Worm (Caenorhabditis elegans) whole organism, L4/young adult: ENCODE data around the gene M163.1.
A peak's percentile ranks its signal among the peaks of the same experiment; 100 is the strongest.

Source experiments
- W03F9.2 ChIP-seq: fragments of 150-350 bp; optimal IDR thresholded peaks from 2 replicates; lab custom pipeline; 2014; ENCODE audit warnings: missing biosample characterization, missing genetic modification characterization
- dao-5 ChIP-seq: sonication (generic microtip); optimal IDR thresholded peaks from 2 replicates; lab custom pipeline; 2016; ENCODE audit warnings: missing genotype, missing genetic modification characterization, moderate library complexity, missing compliant biosample characterization
- him-1 ChIP-seq: sonication (generic microtip); optimal IDR thresholded peaks from 2 replicates; lab custom pipeline; 2016; ENCODE audit warnings: missing genotype, missing genetic modification reagents, missing genetic modification characterization, missing compliant biosample characterization

M163.1 gene

DNA sequence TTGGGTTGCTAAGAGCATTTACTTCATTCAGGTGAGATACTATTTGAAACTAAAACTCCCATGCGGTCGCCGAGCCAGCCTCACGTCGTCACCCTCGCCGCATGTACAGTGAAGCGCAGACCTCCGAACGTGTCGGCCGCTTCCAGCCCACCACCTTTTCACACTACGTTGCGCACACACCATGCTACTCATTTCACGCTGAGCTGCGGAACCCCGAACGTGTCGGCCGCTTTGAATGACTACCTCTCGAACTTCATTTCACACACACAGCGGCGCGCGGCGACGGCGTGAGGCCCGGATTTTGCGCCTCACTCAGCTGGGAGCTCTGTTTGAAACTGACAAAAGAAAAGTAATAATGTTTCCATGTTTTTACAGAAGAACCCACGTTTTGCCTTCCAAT lies 22.0 kb downstream of the M163.1 start:
- no peak for TF ChIP-seq W03F9.2 (tag; lab: Kevin White, UChicago)
- no peak for TF ChIP-seq him-1
- no peak for TF ChIP-seq dao-5

DNA sequence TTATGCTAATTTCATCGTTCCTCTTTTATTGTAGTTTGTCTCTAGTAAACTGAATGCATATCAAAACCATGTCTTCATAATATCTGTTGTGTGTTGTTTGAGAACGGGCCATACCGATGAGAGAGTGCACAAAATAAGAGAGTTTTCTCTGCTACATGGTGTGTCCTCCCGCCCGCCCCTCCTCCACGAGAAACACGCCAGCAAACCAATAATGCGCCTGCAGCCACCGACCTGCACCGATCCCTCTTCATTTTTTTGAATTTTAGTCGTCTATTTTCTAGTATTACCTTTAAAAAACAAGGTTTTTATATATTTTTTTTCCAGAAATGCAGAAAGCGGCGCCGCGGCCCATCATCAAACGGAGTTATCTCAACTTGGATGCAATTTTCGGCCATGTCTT lies 23.4 kb downstream of the M163.1 start, which contains the start of gene gfi-3:
TSS of gene gfi-3 (plus strand) at position 325 of the 400 bp plus-strand sequence.
- TF ChIP-seq W03F9.2 (tag; lab: Kevin White, UChicago) (peak; percentile 41), him-1 (peak; percentile 4), dao-5 (no peak)

DNA sequence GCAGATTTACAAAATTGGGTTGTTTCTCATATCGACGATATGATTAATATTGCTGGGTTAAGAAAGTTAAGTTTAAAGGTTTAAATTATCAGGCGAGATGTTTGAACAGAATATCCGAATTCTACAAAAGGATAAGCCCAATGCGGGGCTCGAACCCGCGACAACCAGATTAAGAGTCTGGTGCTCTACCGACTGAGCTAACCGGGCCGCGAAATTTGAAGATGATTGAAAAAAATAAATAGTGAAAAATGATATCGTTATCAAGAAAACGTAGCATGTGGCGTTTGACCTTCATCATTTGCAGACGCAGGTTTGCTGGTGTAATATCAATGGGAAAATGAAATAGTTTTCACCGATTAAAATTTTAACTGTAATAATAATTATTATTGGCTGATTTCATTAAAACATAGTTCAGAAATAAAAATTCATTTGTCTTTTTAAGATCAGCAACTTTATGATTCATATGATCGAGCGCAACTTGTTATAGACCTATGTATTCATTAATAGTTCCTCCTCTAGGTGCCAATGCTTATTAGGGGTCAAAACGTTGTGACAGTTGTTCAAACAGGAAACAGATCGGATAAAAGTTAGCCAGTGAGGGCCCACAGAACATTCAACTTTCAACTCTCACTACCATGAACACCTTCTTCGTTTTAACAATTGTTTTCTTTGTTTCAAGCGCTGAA lies 24.7 kb downstream of the M163.1 start, which contains the start of gene M163.11:
TSS of gene M163.11 (plus strand) at position 636 of the 686 bp plus-strand sequence.
- no peak for TF ChIP-seq W03F9.2 (tag; lab: Kevin White, UChicago)
- TF ChIP-seq dao-5, result peak; percentile 48

DNA sequence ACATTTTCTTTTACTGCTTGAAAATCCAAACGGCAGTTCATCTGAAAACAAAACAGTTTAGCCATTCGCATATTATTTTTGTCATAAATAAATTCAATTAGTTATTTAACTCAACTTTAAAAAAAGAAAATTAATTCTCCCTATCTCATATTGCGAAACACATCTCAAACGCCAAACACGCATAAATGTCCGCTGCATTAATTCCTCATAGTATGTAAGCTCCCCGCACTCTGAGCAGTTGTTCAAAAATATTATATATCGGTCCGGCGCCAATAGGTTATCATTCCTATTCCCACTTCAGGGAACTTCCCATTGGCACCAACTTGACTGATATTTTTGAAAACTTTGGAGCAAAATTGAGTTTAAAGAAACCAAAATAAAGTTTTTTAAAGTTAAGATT lies 25.4 kb downstream of the M163.1 start:
- no peak for TF ChIP-seq dao-5
- TF ChIP-seq W03F9.2 (tag; lab: Kevin White, UChicago), result no peak
- no peak for TF ChIP-seq him-1

DNA sequence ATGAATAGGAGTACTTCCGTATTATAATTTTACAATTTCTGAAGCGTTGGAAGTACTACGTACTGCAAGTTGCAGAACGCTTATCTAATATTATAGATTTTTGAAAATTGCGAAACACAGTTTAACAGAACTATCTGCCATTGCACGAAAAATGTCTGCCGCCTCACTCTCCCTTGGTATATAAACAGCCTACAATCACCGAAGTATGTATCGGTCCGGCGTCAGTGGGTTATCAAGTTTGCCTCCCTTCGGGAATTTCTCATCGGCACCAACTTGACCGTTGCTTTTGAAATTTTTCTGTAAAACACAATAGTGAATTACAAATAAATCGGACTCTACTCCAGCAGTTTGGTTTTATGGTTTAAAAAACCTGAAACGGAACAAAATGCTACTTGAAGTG lies 26.3 kb downstream of the M163.1 start:
- TF ChIP-seq W03F9.2 (tag; lab: Kevin White, UChicago), result no peak
- TF ChIP-seq dao-5, result no peak
- no peak for TF ChIP-seq him-1

DNA sequence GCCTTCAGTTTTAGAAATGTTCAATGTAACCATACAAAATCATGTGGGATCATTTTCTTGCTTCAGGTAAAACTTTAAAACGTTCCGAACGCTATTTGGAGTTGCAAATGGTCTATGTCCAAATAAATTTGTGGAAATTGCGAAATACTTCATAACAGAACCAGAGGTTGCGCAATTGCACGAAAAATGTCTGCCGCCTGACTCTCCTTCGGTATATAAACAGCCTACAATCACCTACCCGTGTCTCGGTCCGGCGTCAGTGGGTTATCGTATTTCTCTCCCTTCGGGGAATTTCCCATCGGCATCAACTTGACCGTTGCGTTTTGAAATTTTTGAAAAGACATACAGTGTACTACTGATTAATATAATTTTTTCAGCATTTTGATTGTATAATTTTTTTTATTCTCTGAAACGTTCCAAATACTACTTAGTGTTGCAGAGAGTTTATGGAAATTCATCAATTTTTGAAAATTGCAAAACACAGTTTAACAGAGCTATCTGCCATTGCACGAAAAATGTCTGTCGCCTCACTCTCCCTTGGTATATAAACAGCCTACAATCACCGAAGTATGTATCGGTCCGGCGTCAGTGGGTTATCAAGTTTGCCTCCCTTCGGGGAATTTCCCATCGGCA lies 26.9 kb downstream of the M163.1 start:
- TF ChIP-seq dao-5, result peak; percentile 4
- peak; percentile 20 for TF ChIP-seq W03F9.2 (tag; lab: Kevin White, UChicago)
- TF ChIP-seq him-1, result no peak

DNA sequence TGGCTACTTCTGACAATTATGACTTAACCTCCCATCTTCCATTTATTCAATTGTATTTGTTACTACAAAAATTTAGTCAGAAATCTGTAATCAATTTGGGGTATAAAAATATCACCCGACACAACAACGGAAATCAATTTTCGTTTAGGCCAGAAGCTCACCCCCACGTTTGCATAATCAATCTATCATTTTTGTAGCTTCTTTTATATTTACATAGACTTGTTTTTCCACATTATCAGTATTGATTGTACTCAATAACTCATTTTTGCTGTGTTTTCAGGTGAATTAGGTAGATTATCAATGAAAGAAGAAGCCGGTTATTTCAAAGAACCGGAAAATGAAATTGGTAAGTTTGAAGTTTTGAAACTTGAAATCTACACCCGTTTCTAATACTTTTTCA lies 29.9 kb downstream of the M163.1 start, which contains the start of gene M163.5:
TSS of gene M163.5 (plus strand) at position 301 of the 400 bp plus-strand sequence.
- TF ChIP-seq W03F9.2 (tag; lab: Kevin White, UChicago) (no peak), him-1 (no peak), dao-5 (no peak)

DNA sequence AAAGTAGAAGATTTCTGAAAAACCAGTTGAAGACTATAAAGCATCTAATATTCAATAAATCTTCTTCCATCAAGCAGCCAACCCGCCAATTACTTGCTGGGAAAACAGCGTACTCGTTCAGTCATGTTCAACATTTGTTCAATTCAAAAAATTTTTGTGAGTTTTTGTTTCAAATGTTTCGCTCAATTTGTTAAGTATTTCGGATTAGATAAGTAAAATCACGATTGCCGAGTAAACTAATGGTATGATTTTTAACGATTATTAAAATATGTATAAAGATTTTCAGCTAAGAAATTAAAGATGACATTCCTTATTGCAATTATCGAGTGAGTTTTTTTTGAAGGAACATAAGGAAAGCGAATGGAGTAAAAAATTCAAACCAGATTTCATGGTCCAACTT lies 32.9 kb downstream of the M163.1 start, which contains the start of gene M163.10:
TSS of gene M163.10 (plus strand) at position 301 of the 400 bp plus-strand sequence.
- TF ChIP-seq dao-5 (no peak), W03F9.2 (tag; lab: Kevin White, UChicago) (no peak), him-1 (no peak)

DNA sequence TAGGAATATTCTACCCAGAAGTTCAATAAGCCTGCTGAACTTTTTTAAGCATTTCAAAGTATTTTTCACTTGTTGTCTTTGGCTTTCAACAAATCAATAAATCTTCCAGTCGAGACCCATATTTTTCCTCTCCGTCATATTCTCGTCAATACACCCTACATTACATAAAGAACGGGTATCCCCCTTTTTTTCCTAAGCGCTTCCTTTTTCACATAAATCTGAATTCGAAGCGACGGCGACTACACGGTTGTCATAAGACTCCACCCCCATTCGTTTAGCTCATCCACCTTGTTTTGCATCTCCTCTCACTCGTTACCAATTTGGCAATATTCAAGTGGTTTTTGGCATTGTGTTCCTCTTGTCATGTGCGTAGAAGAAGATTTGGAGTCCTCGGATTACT lies 34.3 kb downstream of the M163.1 start, which contains the start of gene M163.9:
TSS of gene M163.9 (plus strand) at position 301 of the 400 bp plus-strand sequence.
- TF ChIP-seq him-1 (no peak), dao-5 (no peak), W03F9.2 (tag; lab: Kevin White, UChicago) (no peak)

DNA sequence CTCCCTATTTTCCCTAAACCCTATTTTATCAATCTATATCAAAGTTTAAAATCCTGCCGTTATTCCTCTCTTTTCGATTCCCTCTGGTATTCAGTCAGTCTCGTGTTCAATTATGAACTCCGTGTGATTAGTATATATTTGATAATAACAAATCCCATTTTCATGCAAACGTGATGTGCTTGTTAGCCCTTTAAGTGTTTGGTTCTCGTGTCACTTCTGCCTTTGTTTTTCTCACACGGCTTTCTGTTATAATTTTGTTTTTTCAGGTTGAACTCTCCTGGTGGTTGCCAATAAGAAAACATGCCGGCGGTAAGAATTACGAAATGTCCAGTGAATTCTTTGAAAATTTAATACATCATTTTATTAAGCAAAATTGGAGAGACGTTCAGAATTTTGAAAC lies 37.1 kb downstream of the M163.1 start, which contains the start of gene M163.21:
TSS of gene M163.21 (plus strand) at position 301 of the 400 bp plus-strand sequence.
- no peak for TF ChIP-seq dao-5
- no peak for TF ChIP-seq W03F9.2 (tag; lab: Kevin White, UChicago)
- TF ChIP-seq him-1, result no peak

DNA sequence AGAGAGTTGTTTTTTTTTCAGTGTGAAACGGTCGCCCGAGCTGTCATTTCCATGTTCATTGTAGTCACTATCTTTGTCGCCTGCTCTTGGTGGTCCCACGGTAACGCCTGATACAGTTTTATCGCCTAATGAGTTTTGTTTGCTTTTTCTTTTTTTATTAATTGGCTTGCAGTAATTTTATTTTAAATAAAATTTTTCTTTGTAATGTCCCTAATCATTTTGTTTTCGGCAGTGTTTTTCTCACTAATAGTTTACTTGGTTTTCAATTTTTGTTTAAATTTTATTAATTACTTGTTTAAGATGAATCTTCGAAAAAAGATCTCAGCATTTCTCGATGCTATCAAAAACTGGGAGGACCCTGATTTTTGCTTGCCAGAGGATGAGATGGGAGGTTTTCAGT lies 38.0 kb downstream of the M163.1 start, which contains the start of gene M163.22:
TSS of gene M163.22 (plus strand) at position 301 of the 400 bp plus-strand sequence.
- no peak for TF ChIP-seq W03F9.2 (tag; lab: Kevin White, UChicago)
- TF ChIP-seq dao-5, result no peak
- TF ChIP-seq him-1, result no peak

DNA sequence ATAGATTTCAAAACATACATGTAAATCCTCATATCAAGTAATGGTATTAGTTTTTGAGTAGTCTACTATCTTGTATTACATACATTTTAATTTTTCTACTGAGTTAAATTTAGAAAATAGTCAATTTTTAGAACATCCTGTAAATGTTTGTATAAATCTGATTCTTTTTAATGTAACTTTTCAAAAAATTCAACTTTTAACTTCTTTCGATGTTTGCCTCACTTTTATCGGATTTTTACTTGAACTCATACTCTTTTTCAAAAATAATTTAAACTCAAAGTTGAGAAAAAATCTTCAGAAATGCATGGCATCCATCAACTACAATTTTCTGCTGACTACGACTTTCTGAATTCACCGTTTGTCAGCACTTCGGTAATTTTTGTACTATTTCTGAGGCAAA lies 39.1 kb downstream of the M163.1 start, which contains the start of gene M163.7:
TSS of gene M163.7 (plus strand) at position 301 of the 400 bp plus-strand sequence.
- TF ChIP-seq dao-5, result no peak
- TF ChIP-seq W03F9.2 (tag; lab: Kevin White, UChicago), result no peak
- TF ChIP-seq him-1, result no peak

DNA sequence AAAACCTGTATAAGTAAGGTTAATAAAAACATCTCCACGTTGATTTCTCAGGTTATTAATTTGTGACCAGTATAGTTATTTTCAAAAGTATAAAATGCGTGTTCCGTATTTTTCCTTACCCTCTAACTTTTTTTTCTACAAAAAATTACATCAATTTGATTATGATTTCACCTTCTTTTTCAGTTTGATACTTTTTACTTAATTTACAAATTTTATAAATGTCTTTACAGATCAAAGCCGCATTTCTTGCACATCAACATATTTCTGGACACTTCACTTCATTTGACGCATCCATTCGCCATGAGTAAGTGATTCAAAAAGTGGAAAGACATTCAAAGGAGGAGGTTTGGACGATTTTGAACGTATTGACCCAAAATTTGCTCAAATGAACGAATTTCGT lies 43.2 kb downstream of the M163.1 start, which contains the start of gene Y66C5A.2:
TSS of gene Y66C5A.2 (plus strand) at position 301 of the 400 bp plus-strand sequence.
- TF ChIP-seq him-1, result no peak
- TF ChIP-seq W03F9.2 (tag; lab: Kevin White, UChicago), result no peak
- TF ChIP-seq dao-5, result no peak

DNA sequence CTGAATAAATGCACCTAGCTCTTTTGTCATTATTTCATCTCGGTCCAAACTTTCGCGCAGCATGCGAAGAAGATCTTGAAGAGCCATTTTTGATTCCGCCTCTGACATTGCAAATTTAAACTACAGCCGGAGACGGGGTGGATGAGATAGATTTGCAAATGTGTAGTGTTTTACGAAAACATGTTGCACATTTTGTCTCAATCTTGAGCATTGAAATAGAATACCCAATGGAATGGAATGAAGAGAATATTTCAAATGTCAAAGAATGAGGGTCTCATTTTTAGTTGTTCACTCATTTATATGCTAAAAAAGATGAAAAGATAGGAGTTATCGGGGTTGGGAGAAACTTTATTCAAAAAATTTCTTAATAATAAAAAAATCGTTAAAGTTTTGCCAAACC lies 48.2 kb downstream of the M163.1 start, which contains the start of gene Y66C5A.1:
TSS of gene Y66C5A.1 (minus strand) at position 101 of the 400 bp plus-strand sequence.
- TF ChIP-seq W03F9.2 (tag; lab: Kevin White, UChicago), result no peak
- no peak for TF ChIP-seq him-1
- TF ChIP-seq dao-5, result no peak

DNA sequence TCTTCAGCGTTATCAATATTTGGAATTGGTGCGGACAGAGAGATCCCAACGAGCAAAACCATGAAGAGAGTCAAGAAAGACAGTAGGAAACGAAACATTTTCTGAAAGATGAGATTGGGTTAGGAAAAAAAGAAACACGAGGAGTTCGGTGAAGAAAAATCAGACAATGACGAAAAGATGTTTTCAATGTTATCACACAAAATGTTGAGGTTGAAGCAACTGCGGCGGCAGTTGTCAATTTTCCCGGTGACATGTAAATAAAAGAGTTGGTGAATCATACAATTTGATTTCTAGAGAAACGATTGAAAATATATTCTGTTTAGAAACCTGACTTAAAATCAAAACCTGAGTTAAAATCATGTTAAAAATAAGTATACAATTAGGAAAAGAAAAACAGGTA lies 49.9 kb downstream of the M163.1 start, which contains the start of gene F23D12.7:
TSS of gene F23D12.7 (minus strand) at position 101 of the 400 bp plus-strand sequence.
- TF ChIP-seq W03F9.2 (tag; lab: Kevin White, UChicago) (no peak), him-1 (no peak), dao-5 (no peak)
